Worm (Caenorhabditis elegans) whole organism, L1 larva: ENCODE data around the gene rhy-1.

ENCODE experiments used
- C04F5.9 ChIP-seq: sonication (generic microtip); optimal IDR thresholded peaks from 2 replicates; lab custom pipeline; 2016; ENCODE audit warnings: missing genetic modification characterization, missing compliant biosample characterization
- Y116A8C.19 ChIP-seq: sonication (generic microtip); optimal IDR thresholded peaks from 2 replicates; lab custom pipeline; 2016; ENCODE audit warnings: missing compliant biosample characterization, missing genetic modification characterization, borderline replicate concordance
- aha-1 ChIP-seq: fragments of 150-350 bp; optimal IDR thresholded peaks from 2 replicates; lab custom pipeline; 2014; ENCODE audit warnings: missing biosample characterization, missing genetic modification characterization
- alr-1 ChIP-seq: fragments of 200-800 bp; sonication (Bioruptor generic); optimal IDR thresholded peaks from 2 replicates; lab custom pipeline; 2018; ENCODE audit warnings: borderline replicate concordance, mild to moderate bottlenecking, missing genetic modification characterization, missing compliant biosample characterization
- aly-2 ChIP-seq: fragments of 150-350 bp; optimal IDR thresholded peaks from 2 replicates; lab custom pipeline; 2014; ENCODE audit warnings: missing biosample characterization, missing genetic modification characterization
- blmp-1 ChIP-seq: fragments of 150-350 bp; optimal IDR thresholded peaks from 2 replicates; lab custom pipeline; 2014; ENCODE audit warnings: missing biosample characterization, missing genetic modification characterization
- ceh-8 ChIP-seq: fragments of 200-800 bp; sonication (Bioruptor generic); optimal IDR thresholded peaks from 2 replicates; lab custom pipeline; 2018; ENCODE audit warnings: mild to moderate bottlenecking, missing genetic modification characterization, moderate library complexity, missing compliant biosample characterization
- ceh-82 ChIP-seq, 3 experiments: fragments of 150-350 bp in 1 of 3; sonication (generic microtip) in 2 of 3; optimal IDR thresholded peaks; 2 replicates each; lab custom pipeline; 2014 to 2017; ENCODE audit warnings: missing biosample characterization in 3 of 3, missing genetic modification characterization in 3 of 3
- ceh-88 ChIP-seq: fragments of 200-800 bp; sonication (Bioruptor generic); IDR thresholded peaks from 2 replicates; pipeline ENCODE4 v1.3.6; 2022; ENCODE audit warnings: missing genetic modification characterization, missing compliant biosample characterization
- ceh-90 ChIP-seq: sonication (generic microtip); optimal IDR thresholded peaks from 2 replicates; lab custom pipeline; 2016; ENCODE audit warnings: missing genetic modification characterization, missing compliant biosample characterization
- ces-1 ChIP-seq: fragments of 150-350 bp; optimal IDR thresholded peaks from 2 replicates; lab custom pipeline; 2014; ENCODE audit warnings: missing biosample characterization, missing genetic modification reagents, missing genetic modification characterization
- dpl-1 ChIP-seq, 3 experiments: fragments of 150-350 bp in 2 of 3; sonication (generic microtip) in 1 of 3; optimal IDR thresholded peaks; 2 replicates each; lab custom pipeline; 2014 to 2017; ENCODE audit warnings: missing biosample characterization in 3 of 3, missing genetic modification characterization in 3 of 3, missing genetic modification reagents in 3 of 3
- egl-27 ChIP-seq, 2 experiments: fragments of 150-350 bp in 1 of 2; sonication (generic microtip); optimal IDR thresholded peaks; 3 replicates each; lab custom pipeline; 2017 to 2018; ENCODE audit warnings: missing biosample characterization in 2 of 2, missing genetic modification characterization in 2 of 2, missing genetic modification reagents in 2 of 2
- ets-5 ChIP-seq: fragments of 200-800 bp; sonication (Bioruptor generic); IDR thresholded peaks from 2 replicates; pipeline ENCODE4 v1.3.6; 2022; ENCODE audit warnings: missing genetic modification characterization, missing compliant biosample characterization
- fkh-10 ChIP-seq: sonication (generic microtip); optimal IDR thresholded peaks from 2 replicates; lab custom pipeline; 2017; ENCODE audit warnings: missing biosample characterization, missing genetic modification reagents, missing genetic modification characterization
- fkh-4 ChIP-seq: sonication (generic microtip); optimal IDR thresholded peaks from 2 replicates; lab custom pipeline; 2016; ENCODE audit warnings: missing compliant biosample characterization, missing genetic modification characterization, borderline replicate concordance
- hlh-17 ChIP-seq: fragments of 200-800 bp; sonication (Bioruptor generic); optimal IDR thresholded peaks from 2 replicates; lab custom pipeline; 2018; ENCODE audit warnings: missing genetic modification characterization, mild to moderate bottlenecking, missing compliant biosample characterization, moderate library complexity, borderline replicate concordance
- isw-1 ChIP-seq: fragments of 200-800 bp; sonication (Bioruptor generic); IDR thresholded peaks from 2 replicates; pipeline ENCODE4 v1.3.6; 2022; ENCODE audit warnings: missing genetic modification characterization, missing compliant biosample characterization
- jun-1 ChIP-seq: fragments of 150-350 bp; optimal IDR thresholded peaks from 2 replicates; lab custom pipeline; 2014; ENCODE audit warnings: missing biosample characterization, missing genetic modification reagents, missing genetic modification characterization
- lin-13 ChIP-seq: fragments of 150-350 bp; optimal IDR thresholded peaks from 2 replicates; lab custom pipeline; 2014; ENCODE audit warnings: missing biosample characterization, missing genetic modification reagents, missing genetic modification characterization
- lin-14 ChIP-seq: fragments of 200-800 bp; sonication (Bioruptor generic); optimal IDR thresholded peaks from 2 replicates; lab custom pipeline; 2018; ENCODE audit warnings: mild to moderate bottlenecking, missing genetic modification characterization, moderate library complexity, missing compliant biosample characterization
- lin-15B ChIP-seq: fragments of 150-350 bp; sonication (generic microtip); optimal IDR thresholded peaks from 3 replicates; lab custom pipeline; 2014; ENCODE audit warnings: missing biosample characterization, missing genetic modification characterization
- lin-35 ChIP-seq, 2 experiments: fragments of 150-350 bp; optimal IDR thresholded peaks; 2 replicates each; lab custom pipeline; 2014; ENCODE audit warnings: missing biosample characterization in 2 of 2, missing genetic modification characterization in 2 of 2, missing genetic modification reagents in 2 of 2
- mab-9 ChIP-seq: fragments of 200-800 bp; sonication (Bioruptor generic); IDR thresholded peaks from 2 replicates; pipeline ENCODE4 v1.3.6; 2022; ENCODE audit warnings: missing genetic modification reagents, missing genetic modification characterization, missing compliant biosample characterization
- mef-2 ChIP-seq: fragments of 150-350 bp; optimal IDR thresholded peaks from 2 replicates; lab custom pipeline; 2014; ENCODE audit warnings: missing biosample characterization, missing genetic modification characterization
- nhr-11 ChIP-seq: fragments of 150-350 bp; optimal IDR thresholded peaks from 2 replicates; lab custom pipeline; 2014; ENCODE audit warnings: missing biosample characterization, missing genetic modification characterization
- nhr-12 ChIP-seq: sonication (generic microtip); optimal IDR thresholded peaks from 2 replicates; lab custom pipeline; 2017; ENCODE audit warnings: missing biosample characterization, missing genetic modification characterization
- nhr-20 ChIP-seq: sonication (generic microtip); optimal IDR thresholded peaks from 2 replicates; lab custom pipeline; 2016; ENCODE audit warnings: mild to moderate bottlenecking, missing genetic modification characterization, missing compliant biosample characterization
- nhr-28 ChIP-seq: fragments of 150-350 bp; optimal IDR thresholded peaks from 2 replicates; lab custom pipeline; 2014; ENCODE audit warnings: missing biosample characterization, missing genetic modification characterization
- nhr-47 ChIP-seq: sonication (generic microtip); optimal IDR thresholded peaks from 2 replicates; lab custom pipeline; 2016; ENCODE audit warnings: mild to moderate bottlenecking, missing genetic modification characterization, moderate library complexity, missing compliant biosample characterization
- nhr-76 ChIP-seq: sonication (generic microtip); optimal IDR thresholded peaks from 2 replicates; lab custom pipeline; 2017; ENCODE audit warnings: missing biosample characterization, missing genetic modification characterization
- nhr-77 ChIP-seq: fragments of 150-350 bp; optimal IDR thresholded peaks from 2 replicates; lab custom pipeline; 2014; ENCODE audit warnings: missing biosample characterization, missing genetic modification characterization
- nhr-84 ChIP-seq: sonication (generic microtip); optimal IDR thresholded peaks from 2 replicates; lab custom pipeline; 2017; ENCODE audit warnings: missing biosample characterization, missing genetic modification characterization
- nhr-85 ChIP-seq: sonication (generic microtip); peaks from one replicate; lab custom pipeline; 2016; ENCODE audit warnings: missing genetic modification characterization, inconsistent platforms, missing compliant biosample characterization
- nhr-90 ChIP-seq: sonication (generic microtip); optimal IDR thresholded peaks from 2 replicates; lab custom pipeline; 2016; ENCODE audit warnings: mild to moderate bottlenecking, missing genetic modification characterization, missing compliant biosample characterization; ENCODE audit not compliant: poor library complexity
- pag-3 ChIP-seq: sonication (generic microtip); optimal IDR thresholded peaks from 2 replicates; lab custom pipeline; 2017; ENCODE audit warnings: missing genetic modification characterization, mild to moderate bottlenecking, missing compliant biosample characterization, antibody characterized with exemption, borderline replicate concordance; ENCODE audit not compliant: insufficient read depth
- pax-3 ChIP-seq: fragments of 200-800 bp; sonication (Bioruptor generic); optimal IDR thresholded peaks from 2 replicates; lab custom pipeline; 2018; ENCODE audit warnings: mild to moderate bottlenecking, missing genetic modification characterization, moderate library complexity, missing compliant biosample characterization
- pqm-1 ChIP-seq: sonication (generic microtip); optimal IDR thresholded peaks from 3 replicates; lab custom pipeline; 2017; ENCODE audit warnings: missing biosample characterization, missing genetic modification characterization
- snu-23 ChIP-seq: sonication (generic microtip); optimal IDR thresholded peaks from 2 replicates; lab custom pipeline; 2016; ENCODE audit warnings: missing genetic modification characterization, missing compliant biosample characterization
- sox-4 ChIP-seq: sonication (generic microtip); optimal IDR thresholded peaks from 2 replicates; lab custom pipeline; 2016; ENCODE audit warnings: missing genetic modification characterization, missing compliant biosample characterization
- sup-37 ChIP-seq: fragments of 200-800 bp; sonication (Bioruptor generic); optimal IDR thresholded peaks from 2 replicates; lab custom pipeline; 2018; ENCODE audit warnings: mild to moderate bottlenecking, missing genetic modification characterization, missing compliant biosample characterization
- swsn-7 ChIP-seq: sonication (generic microtip); optimal IDR thresholded peaks from 2 replicates; lab custom pipeline; 2016; ENCODE audit warnings: missing genetic modification characterization, missing compliant biosample characterization
- tlp-1 ChIP-seq: fragments of 150-350 bp; optimal IDR thresholded peaks from 2 replicates; lab custom pipeline; 2014; ENCODE audit warnings: missing biosample characterization, missing genetic modification characterization
- unc-130 ChIP-seq: fragments of 150-350 bp; optimal IDR thresholded peaks from 2 replicates; lab custom pipeline; 2017; ENCODE audit warnings: missing biosample characterization, missing genetic modification characterization, inconsistent platforms
- unc-30 ChIP-seq: sonication (generic microtip); optimal IDR thresholded peaks from 2 replicates; lab custom pipeline; 2017; ENCODE audit warnings: missing biosample characterization, missing genetic modification characterization
- unc-62 ChIP-seq: fragments of 150-350 bp; optimal IDR thresholded peaks from 2 replicates; lab custom pipeline; 2014; ENCODE audit warnings: missing biosample characterization, missing genetic modification reagents, missing genetic modification characterization
- unc-86 ChIP-seq: sonication (generic microtip); optimal IDR thresholded peaks from 2 replicates; lab custom pipeline; 2016; ENCODE audit warnings: missing genetic modification characterization, missing compliant biosample characterization
- ztf-4 ChIP-seq: fragments of 150-350 bp; optimal IDR thresholded peaks from 2 replicates; lab custom pipeline; 2014; ENCODE audit warnings: missing biosample characterization, missing genetic modification characterization

Gene rhy-1

DNA sequence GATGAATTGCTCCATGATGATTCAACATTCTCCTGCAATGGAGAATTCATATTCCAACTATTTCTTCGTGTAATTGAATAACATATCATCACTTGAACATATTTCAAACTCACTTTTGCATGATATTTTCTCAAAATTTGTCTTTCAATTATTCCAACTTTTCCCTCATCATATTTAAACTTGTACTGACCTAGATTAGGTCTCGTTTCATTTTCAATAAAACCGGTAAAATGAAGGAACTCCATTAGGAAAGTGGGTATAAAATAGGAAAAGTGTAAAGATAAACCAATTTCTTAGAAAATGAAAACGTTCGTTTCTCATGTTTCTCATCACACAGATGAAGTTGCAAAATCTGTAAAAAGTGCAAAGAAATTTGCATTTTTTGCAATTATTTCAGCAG is 8.9 kb upstream of the rhy-1 start, which contains the start of gene col-78:
Gene col-78 (plus strand): TSS at position 301 of the 400 bp plus-strand sequence.
- TF ChIP-seq isw-1 (GFP tag; lab: Robert Waterston, UW) (no peak), nhr-47 (tag; lab: Kevin White, UChicago) (no peak), nhr-84 (no peak), unc-30 (tag; lab: Kevin White, UChicago) (no peak), jun-1 (tag; lab: Kevin White, UChicago) (no peak), C04F5.9 (tag; lab: Kevin White, UChicago) (no peak), unc-86 (tag; lab: Kevin White, UChicago) (no peak), mab-9 (no peak), pax-3 (tag; lab: Kevin White, UChicago) (no peak), ztf-4 (tag; lab: Kevin White, UChicago) (no peak), Y116A8C.19 (tag; lab: Kevin White, UChicago) (no peak), sup-37 (GFP tag; lab: Kevin White, UChicago) (no peak), aha-1 (tag; lab: Kevin White, UChicago) (no peak), nhr-28 (tag; lab: Kevin White, UChicago) (no peak), ceh-88 (GFP tag; lab: Robert Waterston, UW) (no peak)

DNA sequence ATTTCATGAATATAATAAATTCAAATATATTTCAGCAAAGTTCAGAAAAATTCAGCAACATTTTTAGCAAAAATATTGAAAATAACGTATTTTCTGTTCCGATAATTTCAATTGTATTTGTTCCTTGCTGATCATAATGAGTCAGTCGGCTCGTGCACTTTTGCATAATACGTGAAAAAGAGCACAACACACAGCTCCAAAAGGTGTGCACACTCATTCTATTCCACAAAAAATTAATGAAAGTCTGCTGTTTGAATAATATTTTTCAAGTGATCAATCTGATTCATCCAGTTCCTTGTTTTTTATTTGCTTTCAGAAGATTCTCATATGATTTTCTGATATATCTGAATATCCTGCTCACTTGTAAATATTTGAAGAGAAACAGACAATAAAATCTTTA is 6.8 kb upstream of the rhy-1 start:
- TF ChIP-seq lin-15B (tag; lab: Kevin White, UChicago) (no peak), nhr-12 (tag; lab: Kevin White, UChicago) (no peak), fkh-4 (tag; lab: Kevin White, UChicago) (no peak), sox-4 (tag; lab: Kevin White, UChicago) (no peak), pax-3 (tag; lab: Kevin White, UChicago) (no peak), pqm-1 (tag; lab: Kevin White, UChicago) (no peak), nhr-20 (tag; lab: Kevin White, UChicago) (no peak), nhr-85 (tag; lab: Kevin White, UChicago) (no peak), isw-1 (GFP tag; lab: Robert Waterston, UW) (no peak), nhr-76 (tag; lab: Kevin White, UChicago) (no peak), snu-23 (GFP tag; lab: Kevin White, UChicago) (no peak)

DNA sequence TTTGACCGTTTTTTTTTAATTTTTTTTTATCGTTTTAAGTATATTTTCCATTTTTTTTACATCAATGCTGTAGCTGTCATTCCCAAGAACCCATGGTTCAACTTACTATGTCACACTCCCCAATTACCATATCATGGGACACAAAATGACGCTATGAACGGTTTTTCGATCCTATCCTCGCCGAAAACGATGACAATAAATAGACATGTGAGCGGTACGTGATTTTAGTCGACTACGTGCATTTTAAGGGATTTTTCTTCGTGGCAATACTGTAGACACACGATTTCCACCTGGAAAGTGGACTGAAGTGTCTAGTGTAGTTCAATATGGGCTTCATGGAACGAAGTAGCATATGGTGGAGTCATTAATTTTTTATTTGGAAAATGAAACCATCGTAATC is 4.9 kb upstream of the rhy-1 start:
- TF ChIP-seq nhr-28 (tag; lab: Kevin White, UChicago) (no peak), unc-130 (tag; lab: Kevin White, UChicago) (no peak), hlh-17 (GFP tag; lab: Kevin White, UChicago) (no peak), nhr-11 (tag; lab: Kevin White, UChicago) (no peak), aha-1 (tag; lab: Kevin White, UChicago) (peak; percentile 49), sup-37 (GFP tag; lab: Kevin White, UChicago) (no peak), jun-1 (tag; lab: Kevin White, UChicago) (no peak), lin-15B (tag; lab: Kevin White, UChicago) (no peak), unc-86 (tag; lab: Kevin White, UChicago) (no peak), ets-5 (GFP tag; lab: Robert Waterston, UW) (no peak), lin-14 (peak; percentile 10), nhr-77 (tag; lab: Kevin White, UChicago) (no peak), blmp-1 (peak; percentile 27), ceh-82 (tag; optimal IDR thresholded peaks at IDR 0.05; lab: Kevin White, UChicago) (no peak), swsn-7 (tag; lab: Kevin White, UChicago) (no peak), lin-13 (GFP tag; lab: Kevin White, UChicago) (no peak), lin-35 (GFP tag; optimal IDR thresholded peaks at IDR 0.05; lab: Kevin White, UChicago) (peak in 1 of 2 experiments; percentile 19), unc-62 (GFP tag; lab: Kevin White, UChicago) (no peak), pag-3 (tag; lab: Kevin White, UChicago) (no peak), ceh-90 (tag; lab: Kevin White, UChicago) (no peak), dpl-1 (GFP tag; optimal IDR thresholded peaks at IDR 0.05; lab: Kevin White, UChicago) (no peak), nhr-12 (tag; lab: Kevin White, UChicago) (no peak), aly-2 (tag; lab: Kevin White, UChicago) (no peak), fkh-10 (GFP tag; lab: Kevin White, UChicago) (no peak), ceh-8 (GFP tag; lab: Kevin White, UChicago) (no peak), mef-2 (tag; lab: Kevin White, UChicago) (no peak), sox-4 (tag; lab: Kevin White, UChicago) (no peak), alr-1 (no peak), ces-1 (GFP tag; lab: Kevin White, UChicago) (no peak), tlp-1 (no peak), nhr-90 (tag; lab: Kevin White, UChicago) (peak; percentile 18), snu-23 (GFP tag; lab: Kevin White, UChicago) (peak; percentile 2), egl-27 (tag; optimal IDR thresholded peaks at IDR 0.05; lab: Kevin White, UChicago) (no peak)
